Fruit fly (Drosophila melanogaster): ENCODE results near the gene bnl.

Gene bnl

dm6 chr3R:19799614-19800013 lies 37.0 kb downstream of the bnl start:
- TF ChIP-seq ttk (optimal IDR thresholded peaks at IDR 0.05): no peak
- no peak for TF ChIP-seq Sin3A (optimal IDR thresholded peaks at IDR 0.05)
- no peak for TF ChIP-seq Myc (optimal IDR thresholded peaks at IDR 0.05)
- TF ChIP-seq h (optimal IDR thresholded peaks at IDR 0.05): no peak
- no peak for TF ChIP-seq psq (optimal IDR thresholded peaks at IDR 0.05)
- TF ChIP-seq insv (optimal IDR thresholded peaks at IDR 0.05): no peak

- TF ChIP-seq Myc (optimal IDR thresholded peaks at IDR 0.05) (no peak), psq (optimal IDR thresholded peaks at IDR 0.05) (no peak), ttk (optimal IDR thresholded peaks at IDR 0.05) (no peak), Sin3A (optimal IDR thresholded peaks at IDR 0.05) (no peak), h (optimal IDR thresholded peaks at IDR 0.05) (no peak), insv (optimal IDR thresholded peaks at IDR 0.05) (no peak)
These were observed 39.8 kb downstream of the bnl start for dm6 chr3R:19796835-19797234.

- TF ChIP-seq Myc (optimal IDR thresholded peaks at IDR 0.05) (no peak), insv (optimal IDR thresholded peaks at IDR 0.05) (no peak), psq (optimal IDR thresholded peaks at IDR 0.05) (no peak), h (optimal IDR thresholded peaks at IDR 0.05) (no peak), Sin3A (optimal IDR thresholded peaks at IDR 0.05) (no peak), ttk (optimal IDR thresholded peaks at IDR 0.05) (no peak)
These were observed 41.3 kb downstream of the bnl start for dm6 chr3R:19795332-19795731.

- no peak for TF ChIP-seq h (optimal IDR thresholded peaks at IDR 0.05)
- no peak for TF ChIP-seq ttk (optimal IDR thresholded peaks at IDR 0.05)
- TF ChIP-seq Sin3A (optimal IDR thresholded peaks at IDR 0.05): no peak
- no peak for TF ChIP-seq Myc (optimal IDR thresholded peaks at IDR 0.05)
- TF ChIP-seq insv (optimal IDR thresholded peaks at IDR 0.05): no peak
- TF ChIP-seq psq (optimal IDR thresholded peaks at IDR 0.05): no peak
These were observed 43.0 kb downstream of the bnl start for dm6 chr3R:19793661-19794060.

- TF ChIP-seq psq (optimal IDR thresholded peaks at IDR 0.05) (no peak), ttk (optimal IDR thresholded peaks at IDR 0.05) (no peak), h (optimal IDR thresholded peaks at IDR 0.05) (no peak), Sin3A (optimal IDR thresholded peaks at IDR 0.05) (no peak), insv (optimal IDR thresholded peaks at IDR 0.05) (no peak), Myc (optimal IDR thresholded peaks at IDR 0.05) (no peak)
These were observed 43.9 kb downstream of the bnl start for dm6 chr3R:19792697-19793096.

dm6 chr3R:19790805-19791572 lies 45.6 kb downstream of the bnl start:
- TF ChIP-seq insv (optimal IDR thresholded peaks at IDR 0.05): no peak
- no peak for TF ChIP-seq Myc (optimal IDR thresholded peaks at IDR 0.05)
- TF ChIP-seq Sin3A (optimal IDR thresholded peaks at IDR 0.05): no peak

dm6 chr3R:19789942-19790774 lies 46.5 kb downstream of the bnl start:
- TF ChIP-seq Sin3A (optimal IDR thresholded peaks at IDR 0.05) (no peak), Myc (optimal IDR thresholded peaks at IDR 0.05) (no peak), ttk (optimal IDR thresholded peaks at IDR 0.05) (no peak), psq (optimal IDR thresholded peaks at IDR 0.05) (no peak), insv (optimal IDR thresholded peaks at IDR 0.05) (no peak), h (optimal IDR thresholded peaks at IDR 0.05) (no peak)

dm6 chr3R:19788770-19789169 lies 47.8 kb downstream of the bnl start:
- TF ChIP-seq ttk (optimal IDR thresholded peaks at IDR 0.05) (no peak), h (optimal IDR thresholded peaks at IDR 0.05) (no peak), Myc (optimal IDR thresholded peaks at IDR 0.05) (no peak), Sin3A (optimal IDR thresholded peaks at IDR 0.05) (no peak), psq (optimal IDR thresholded peaks at IDR 0.05) (no peak), insv (optimal IDR thresholded peaks at IDR 0.05) (no peak)

- TF ChIP-seq Myc (optimal IDR thresholded peaks at IDR 0.05) (no peak), insv (optimal IDR thresholded peaks at IDR 0.05) (no peak), psq (optimal IDR thresholded peaks at IDR 0.05) (no peak), Sin3A (optimal IDR thresholded peaks at IDR 0.05) (no peak), ttk (optimal IDR thresholded peaks at IDR 0.05) (no peak), h (optimal IDR thresholded peaks at IDR 0.05) (no peak)
These were observed 51.2 kb downstream of the bnl start for dm6 chr3R:19785451-19785850.

dm6 chr3R:19783290-19783689 lies 53.3 kb downstream of the bnl start, which contains the start of gene Acsx4:
Gene Acsx4, plus strand, starts transcription at chr3R:19783522.
- TF ChIP-seq Sin3A (optimal IDR thresholded peaks at IDR 0.05) (no peak), insv (optimal IDR thresholded peaks at IDR 0.05) (no peak), psq (optimal IDR thresholded peaks at IDR 0.05) (no peak), Myc (optimal IDR thresholded peaks at IDR 0.05) (no peak), ttk (optimal IDR thresholded peaks at IDR 0.05) (no peak), h (optimal IDR thresholded peaks at IDR 0.05) (no peak)

- TF ChIP-seq psq (optimal IDR thresholded peaks at IDR 0.05) (no peak), Sin3A (optimal IDR thresholded peaks at IDR 0.05) (no peak), ttk (optimal IDR thresholded peaks at IDR 0.05) (no peak), h (optimal IDR thresholded peaks at IDR 0.05) (no peak), insv (optimal IDR thresholded peaks at IDR 0.05) (no peak), Myc (optimal IDR thresholded peaks at IDR 0.05) (no peak)
These were observed 55.7 kb downstream of the bnl start, which contains the start of gene Acsx3 for dm6 chr3R:19780946-19781345. Gene Acsx3, plus strand, starts transcription at chr3R:19781246.
